Worm (Caenorhabditis elegans) whole organism, L4/young adult: ENCODE measurements around the gene ZK1055.7.

ENCODE experiments used
- W03F9.2 ChIP-seq: fragments of 150-350 bp; optimal IDR thresholded peaks from 2 replicates; lab custom pipeline; 2014; ENCODE audit warnings: missing biosample characterization, missing genetic modification characterization
- dao-5 ChIP-seq: sonication (generic microtip); optimal IDR thresholded peaks from 2 replicates; lab custom pipeline; 2016; ENCODE audit warnings: missing genotype, missing genetic modification characterization, moderate library complexity, missing compliant biosample characterization
- him-1 ChIP-seq: sonication (generic microtip); optimal IDR thresholded peaks from 2 replicates; lab custom pipeline; 2016; ENCODE audit warnings: missing genotype, missing genetic modification reagents, missing genetic modification characterization, missing compliant biosample characterization

DNA sequence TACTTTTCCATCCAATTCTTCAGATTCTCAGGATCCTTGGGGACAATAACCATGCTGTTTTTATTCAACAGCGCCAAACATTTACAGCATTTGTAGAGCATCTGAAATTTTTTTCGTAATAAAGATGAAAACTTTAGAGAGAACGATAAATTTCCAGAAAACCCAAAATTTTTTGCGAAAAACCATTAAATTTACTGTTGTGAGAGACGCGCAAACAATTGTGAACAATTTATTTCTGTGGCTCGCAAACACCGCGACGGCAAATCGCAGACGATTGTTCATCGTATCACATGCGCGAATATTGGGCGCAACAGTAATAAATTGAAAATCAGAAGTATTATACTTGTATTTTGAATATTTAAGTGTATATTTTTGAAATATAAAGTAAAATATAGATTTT is 5.9 kb upstream of the ZK1055.7 start, which contains the start of gene gon-14:
- TF ChIP-seq him-1 (tag; lab: Kevin White, UChicago) = no peak
- TF ChIP-seq dao-5 (tag; lab: Kevin White, UChicago) = no peak
- no peak for TF ChIP-seq W03F9.2
